Fruit fly (Drosophila melanogaster) whole organism, embryonic: ENCODE data around the gene CG15543.

Source experiments
- Adf1 ChIP-seq: fragments of 200-800 bp; sonication (Bioruptor generic); IDR thresholded peaks from 2 replicates; pipeline ENCODE4 v1.3.6; 2022; ENCODE audit warnings: missing biosample characterization, missing genetic modification characterization
- Awh ChIP-seq: fragments of 200-800 bp; sonication (Bioruptor generic); IDR thresholded peaks from 2 replicates; pipeline ENCODE4, ENCODE4 v1.3.6; 2022; ENCODE audit warnings: missing biosample characterization, missing genetic modification characterization
- Bgb ChIP-seq: fragments of 200-800 bp; sonication (Bioruptor generic); IDR thresholded peaks from 2 replicates; pipeline ENCODE4 v1.3.6; 2022; ENCODE audit warnings: missing biosample characterization, missing genetic modification characterization; ENCODE audit not compliant: partially characterized antibody
- CG10565 ChIP-seq: fragments of 200-800 bp; sonication (Bioruptor generic); optimal IDR thresholded peaks from 3 replicates; lab custom pipeline; 2016; ENCODE audit warnings: missing biosample characterization, mild to moderate bottlenecking, missing genetic modification characterization
- CG11247 ChIP-seq: fragments of 200-800 bp; sonication (Bioruptor generic); IDR thresholded peaks from 2 replicates; pipeline ENCODE4 v1.3.6; 2022; ENCODE audit warnings: missing biosample characterization, missing genetic modification characterization
- CG1233 ChIP-seq: fragments of 200-800 bp; sonication (Bioruptor generic); optimal IDR thresholded peaks from 4 replicates; lab custom pipeline; 2018; ENCODE audit warnings: missing biosample characterization, mild to moderate bottlenecking, missing genetic modification characterization
- CG12744 ChIP-seq: fragments of 200-800 bp; sonication (Bioruptor generic); optimal IDR thresholded peaks from 2 replicates; lab custom pipeline; 2016; ENCODE audit warnings: missing biosample characterization, missing genetic modification characterization
- CG13296 ChIP-seq: fragments of 200-800 bp; sonication (Bioruptor generic); optimal IDR thresholded peaks from 3 replicates; lab custom pipeline; 2018; ENCODE audit warnings: missing biosample characterization, mild to moderate bottlenecking, missing genetic modification characterization
- CG14667 ChIP-seq: fragments of 200-800 bp; sonication (Bioruptor generic); IDR thresholded peaks from 2 replicates; pipeline ENCODE4 v1.3.6; 2022; ENCODE audit warnings: missing biosample characterization, missing genetic modification characterization
- CG14710 ChIP-seq: fragments of 200-800 bp; sonication (Bioruptor generic); optimal IDR thresholded peaks from 3 replicates; lab custom pipeline; 2019; ENCODE audit warnings: missing biosample characterization, mild to moderate bottlenecking, missing genetic modification characterization, moderate library complexity
- CG15073 ChIP-seq: fragments of 200-800 bp; sonication (Bioruptor generic); optimal IDR thresholded peaks from 2 replicates; lab custom pipeline; 2016; ENCODE audit warnings: missing biosample characterization, missing genetic modification characterization
- CG1603 ChIP-seq: fragments of 200-800 bp; sonication (Bioruptor generic); optimal IDR thresholded peaks from 2 replicates; lab custom pipeline; 2019; ENCODE audit warnings: missing biosample characterization, mild to moderate bottlenecking, missing genetic modification characterization, moderate library complexity
- CG17328 ChIP-seq: fragments of 200-800 bp; sonication (Bioruptor generic); IDR thresholded peaks from 2 replicates; pipeline ENCODE4 v1.3.6; 2022; ENCODE audit warnings: missing biosample characterization, missing genetic modification characterization
- CG17359 ChIP-seq: fragments of 200-800 bp; sonication (Bioruptor generic); optimal IDR thresholded peaks from 3 replicates; lab custom pipeline; 2018; ENCODE audit warnings: missing biosample characterization, mild to moderate bottlenecking, missing genetic modification characterization, moderate library complexity
- CG17802 ChIP-seq: fragments of 200-800 bp; sonication (Bioruptor generic); optimal IDR thresholded peaks from 2 replicates; lab custom pipeline; 2018; ENCODE audit warnings: missing biosample characterization, mild to moderate bottlenecking, missing genetic modification characterization, moderate library complexity
- CG1792 ChIP-seq: fragments of 200-800 bp; sonication (Bioruptor generic); optimal IDR thresholded peaks from 2 replicates; lab custom pipeline; 2016; ENCODE audit warnings: missing biosample characterization, missing genetic modification characterization
- CG32767 ChIP-seq: fragments of 200-800 bp; sonication (Bioruptor generic); IDR thresholded peaks from 2 replicates; pipeline ENCODE4 v1.3.6; 2022; ENCODE audit warnings: missing biosample characterization, missing genetic modification characterization
- CG33213 ChIP-seq: fragments of 200-800 bp; sonication (Bioruptor generic); optimal IDR thresholded peaks from 3 replicates; lab custom pipeline; 2016; ENCODE audit warnings: missing biosample characterization, missing genetic modification characterization
- CG34224 ChIP-seq: fragments of 200-800 bp; sonication (Bioruptor generic); IDR thresholded peaks from 3 replicates; pipeline ENCODE4 v1.3.6; 2022; ENCODE audit warnings: missing biosample characterization, missing genetic modification characterization; ENCODE audit not compliant: partially characterized antibody
- CG34376 ChIP-seq: fragments of 200-800 bp; sonication (Bioruptor generic); optimal IDR thresholded peaks from 2 replicates; lab custom pipeline; 2018; ENCODE audit warnings: missing biosample characterization, mild to moderate bottlenecking, missing genetic modification characterization
- CG43689 ChIP-seq: fragments of 200-800 bp; sonication (Bioruptor generic); IDR thresholded peaks from 2 replicates; pipeline ENCODE4 v1.3.6; 2022; ENCODE audit warnings: missing biosample characterization, missing genetic modification characterization
- CG4617 ChIP-seq: fragments of 200-800 bp; sonication (Bioruptor generic); optimal IDR thresholded peaks from 3 replicates; lab custom pipeline; 2016; ENCODE audit warnings: missing biosample characterization, missing genetic modification characterization, borderline replicate concordance
- CG4707 ChIP-seq: fragments of 200-800 bp; sonication (Bioruptor generic); optimal IDR thresholded peaks from 2 replicates; lab custom pipeline; 2018; ENCODE audit warnings: missing biosample characterization, mild to moderate bottlenecking, missing genetic modification characterization, moderate library complexity
- CG4730 ChIP-seq: fragments of 200-800 bp; sonication (Bioruptor generic); IDR thresholded peaks from 2 replicates; pipeline ENCODE4 v1.3.6; 2022; ENCODE audit warnings: missing biosample characterization, missing genetic modification characterization
- CG6813 ChIP-seq: fragments of 200-800 bp; sonication (Bioruptor generic); optimal IDR thresholded peaks from 2 replicates; lab custom pipeline; 2017; ENCODE audit warnings: missing biosample characterization, missing genetic modification characterization, mild to moderate bottlenecking, moderate library complexity, missing genetic modification reagents
- CG7372 ChIP-seq: fragments of 200-800 bp; sonication (Bioruptor generic); IDR thresholded peaks from 2 replicates; pipeline ENCODE4 v1.3.6; 2022; ENCODE audit warnings: missing biosample characterization, missing genetic modification characterization
- CG7987 ChIP-seq: fragments of 200-800 bp; sonication (Bioruptor generic); optimal IDR thresholded peaks from 2 replicates; lab custom pipeline; 2018; ENCODE audit warnings: missing biosample characterization, mild to moderate bottlenecking, missing genetic modification characterization, moderate library complexity
- CG8089 ChIP-seq: fragments of 200-800 bp; sonication (Bioruptor generic); optimal IDR thresholded peaks from 3 replicates; lab custom pipeline; 2016; ENCODE audit warnings: missing biosample characterization, missing genetic modification characterization
- CG9817 ChIP-seq: fragments of 200-800 bp; sonication (Bioruptor generic); optimal IDR thresholded peaks from 2 replicates; lab custom pipeline; 2018; ENCODE audit warnings: missing biosample characterization, mild to moderate bottlenecking, missing genetic modification characterization, moderate library complexity
- CkIIα-i1 ChIP-seq: fragments of 200-800 bp; sonication (Bioruptor generic); IDR thresholded peaks from 2 replicates; pipeline ENCODE4 v1.3.6; 2022; ENCODE audit warnings: missing biosample characterization, missing genetic modification characterization
- Dfd ChIP-seq, 2 experiments: fragments of >200 bp; optimal IDR thresholded peaks; 2 replicates each; lab custom pipeline; 2017; ENCODE audit warnings: missing biosample characterization in 2 of 2, missing genetic modification characterization in 2 of 2
- H2.0 ChIP-seq: fragments of 200-800 bp; sonication (Bioruptor generic); IDR thresholded peaks from 2 replicates; pipeline ENCODE4 v1.3.6; 2022; ENCODE audit warnings: missing biosample characterization, missing genetic modification characterization
- Hand ChIP-seq: fragments of 200-800 bp; sonication (Bioruptor generic); optimal IDR thresholded peaks from 2 replicates; lab custom pipeline; 2017; ENCODE audit warnings: mild to moderate bottlenecking, missing biosample characterization, missing genetic modification reagents, missing genetic modification characterization
- Max ChIP-seq: fragments of 200-800 bp; sonication (Bioruptor generic); optimal IDR thresholded peaks from 2 replicates; lab custom pipeline; 2016; ENCODE audit warnings: missing biosample characterization, mild to moderate bottlenecking, missing genetic modification characterization
- Nf-YB ChIP-seq: fragments of 200-800 bp; sonication (Bioruptor generic); optimal IDR thresholded peaks from 3 replicates; lab custom pipeline; 2019; ENCODE audit warnings: missing biosample characterization, mild to moderate bottlenecking, missing genetic modification characterization, moderate library complexity
- Oli ChIP-seq: fragments of 200-800 bp; sonication (Bioruptor generic); optimal IDR thresholded peaks from 2 replicates; lab custom pipeline; 2018; ENCODE audit warnings: missing biosample characterization, mild to moderate bottlenecking, missing genetic modification characterization, moderate library complexity
- Ravus ChIP-seq: fragments of 200-800 bp; sonication (Bioruptor generic); IDR thresholded peaks from 2 replicates; pipeline ENCODE4 v1.3.6; 2022; ENCODE audit warnings: missing biosample characterization, missing genetic modification characterization
- Side ChIP-seq: fragments of 200-800 bp; sonication (Bioruptor generic); optimal IDR thresholded peaks from 2 replicates; lab custom pipeline; 2016; ENCODE audit warnings: missing biosample characterization, missing genetic modification characterization
- Sry-δ ChIP-seq: fragments of 200-800 bp; sonication (Bioruptor generic); optimal IDR thresholded peaks from 2 replicates; lab custom pipeline; 2016; ENCODE audit warnings: missing biosample characterization, missing genetic modification characterization
- Taf1 ChIP-seq: fragments of 200-800 bp; sonication (Bioruptor generic); IDR thresholded peaks from 2 replicates; pipeline ENCODE4 v1.3.6; 2022; ENCODE audit warnings: missing biosample characterization, missing genetic modification characterization
- cg ChIP-seq: fragments of 200-800 bp; sonication (Bioruptor generic); optimal IDR thresholded peaks from 3 replicates; lab custom pipeline; 2019; ENCODE audit warnings: missing biosample characterization, mild to moderate bottlenecking, missing genetic modification characterization, moderate library complexity
- crol ChIP-seq: fragments of 200-800 bp; sonication (Bioruptor generic); IDR thresholded peaks from 2 replicates; pipeline ENCODE4 v1.3.6; 2022; ENCODE audit warnings: missing biosample characterization, missing genetic modification characterization
- crp ChIP-seq, 2 experiments: fragments of 200-800 bp; sonication (Bioruptor generic); optimal IDR thresholded peaks; 2 replicates in 1 of 2; 3 replicates in 1 of 2; lab custom pipeline; 2017; ENCODE audit warnings: missing biosample characterization in 2 of 2, missing genetic modification characterization in 2 of 2, mild to moderate bottlenecking in 1 of 2, moderate library complexity in 1 of 2
- fd96Cb ChIP-seq: fragments of 200-800 bp; sonication (Bioruptor generic); optimal IDR thresholded peaks from 2 replicates; lab custom pipeline; 2018; ENCODE audit warnings: missing biosample characterization, mild to moderate bottlenecking, missing genetic modification characterization, moderate library complexity
- fru ChIP-seq: fragments of >200 bp; optimal IDR thresholded peaks from 2 replicates; lab custom pipeline; 2017
- lab ChIP-seq: fragments of 200-800 bp; sonication (Bioruptor generic); optimal IDR thresholded peaks from 3 replicates; lab custom pipeline; 2017; ENCODE audit warnings: missing biosample characterization, missing genetic modification characterization, mild to moderate bottlenecking, moderate library complexity, missing genetic modification reagents
- pfk ChIP-seq: fragments of 200-800 bp; sonication (Bioruptor generic); optimal IDR thresholded peaks from 2 replicates; lab custom pipeline; 2018; ENCODE audit warnings: missing biosample characterization, mild to moderate bottlenecking, missing genetic modification characterization, moderate library complexity
- pros ChIP-seq: fragments of 200-800 bp; sonication (Bioruptor generic); optimal IDR thresholded peaks from 3 replicates; lab custom pipeline; 2019; ENCODE audit warnings: missing biosample characterization, mild to moderate bottlenecking, missing genetic modification characterization, moderate library complexity
- ranshi ChIP-seq: fragments of 200-800 bp; sonication (Bioruptor generic); IDR thresholded peaks from 2 replicates; pipeline ENCODE4 v1.3.6; 2022; ENCODE audit warnings: missing biosample characterization, missing genetic modification characterization
- wor ChIP-seq: fragments of 200-800 bp; sonication (Bioruptor generic); IDR thresholded peaks from 2 replicates; pipeline ENCODE4 v1.3.6; 2022; ENCODE audit warnings: missing biosample characterization, missing genetic modification characterization
- zf30C ChIP-seq: fragments of 200-800 bp; sonication (Bioruptor generic); optimal IDR thresholded peaks from 3 replicates; lab custom pipeline; 2018; ENCODE audit warnings: missing biosample characterization, mild to moderate bottlenecking, missing genetic modification characterization

The CG15543 gene

DNA sequence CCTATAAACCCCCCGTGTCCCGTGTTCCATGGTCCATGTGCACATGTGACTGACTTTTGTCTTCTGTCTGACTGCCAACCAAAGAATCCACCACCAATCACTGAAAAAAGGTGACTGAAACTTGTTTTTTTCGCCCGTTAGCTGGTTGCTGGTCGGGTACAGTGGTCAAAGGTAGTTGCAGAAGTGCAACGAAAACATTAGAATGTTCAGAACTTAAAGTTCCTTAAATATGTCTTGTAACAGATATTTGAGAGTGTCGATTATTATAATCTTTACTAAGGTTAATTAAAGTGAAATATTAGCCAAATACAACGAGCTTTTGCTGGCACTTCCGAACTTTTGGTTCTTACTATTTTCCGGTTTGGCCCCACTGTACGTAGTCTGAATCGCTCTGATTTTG is 18.5 kb downstream of the CG15543 start (continued):
- TF ChIP-seq Ravus (GFP tag; lab: Robert Waterston, UW) (no peak), pros (GFP tag; lab: Kevin White, UChicago) (peak; percentile 90), Awh (GFP tag; lab: Robert Waterston, UW) (peak; percentile 22; the same call in 1 of the 2 replicates), Adf1 (GFP tag; lab: Robert Waterston, UW) (no peak), CG13296 (peak; percentile 10), ranshi (GFP tag; lab: Robert Waterston, UW) (no peak), CG1233 (no peak), lab (GFP tag; lab: Kevin White, UChicago) (peak; percentile 63), CG14667 (GFP tag; lab: Robert Waterston, UW) (no peak), CG14710 (tag; lab: Kevin White, UChicago) (peak; percentile 67), crp (GFP tag; optimal IDR thresholded peaks at IDR 0.05; lab: Kevin White, UChicago) (no peak), crol (no peak), CG32767 (GFP tag; lab: Robert Waterston, UW) (no peak), CG7372 (GFP tag; lab: Robert Waterston, UW) (no peak), CG9817 (no peak), CG43689 (GFP tag; lab: Robert Waterston, UW) (no peak), CG17802 (peak; percentile 9), CG17359 (tag; lab: Kevin White, UChicago) (peak; percentile 55), CG12744 (GFP tag; lab: Kevin White, UChicago) (no peak), fd96Cb (tag; lab: Kevin White, UChicago) (peak; percentile 58), CG34376 (GFP tag; lab: Kevin White, UChicago) (no peak), CG1603 (peak; percentile 74), Nf-YB (GFP tag; lab: Kevin White, UChicago) (peak; percentile 37), cg (GFP tag; lab: Kevin White, UChicago) (no peak), Taf1 (GFP tag; lab: Robert Waterston, UW) (no peak), Max (GFP tag; lab: Kevin White, UChicago) (peak; percentile 27), Oli (peak; percentile 50), Hand (GFP tag; lab: Kevin White, UChicago) (no peak), wor (GFP tag; lab: Robert Waterston, UW) (no peak), CG10565 (GFP tag; lab: Kevin White, UChicago) (no peak), CG11247 (GFP tag; lab: Robert Waterston, UW) (no peak), CG1792 (GFP tag; lab: Kevin White, UChicago) (no peak), CG34224 (GFP tag; lab: Robert Waterston, UW) (no peak), Bgb (GFP tag; lab: Robert Waterston, UW) (no peak), zf30C (GFP tag; lab: Kevin White, UChicago) (no peak), CG4617 (GFP tag; lab: Kevin White, UChicago) (no peak), CkIIα-i1 (GFP tag; lab: Robert Waterston, UW) (no peak), Side (GFP tag; lab: Kevin White, UChicago) (peak; percentile 25), CG8089 (peak; percentile 8), CG17328 (GFP tag; lab: Robert Waterston, UW) (peak; percentile 67), CG4730 (GFP tag; lab: Robert Waterston, UW) (no peak), Sry-δ (GFP tag; lab: Kevin White, UChicago) (no peak), CG33213 (GFP tag; lab: Kevin White, UChicago) (no peak), pfk (GFP tag; lab: Kevin White, UChicago) (no peak), H2.0 (GFP tag; lab: Robert Waterston, UW) (no peak), CG7987 (no peak), Dfd (GFP tag; optimal IDR thresholded peaks at IDR 0.05; lab: Kevin White, UChicago) (no peak), CG6813 (GFP tag; lab: Kevin White, UChicago) (peak; percentile 52), fru (lab: Kevin White, UChicago) (no peak), CG4707 (peak; percentile 77), CG15073 (GFP tag; lab: Kevin White, UChicago) (no peak)
